Fruit fly (Drosophila melanogaster) whole organism, wandering third instar larva: Measurements from ENCODE around the gene CG14636.
A peak's percentile ranks its signal among the peaks of the same experiment; 100 is the strongest.
"Not testable (repeated sequence)": the region's sequence is repeated elsewhere in the genome, so short reads cannot be mapped to it uniquely, and the experiment has no call there.

Experiments
- Abd-B ChIP-seq: fragments of >200 bp; optimal IDR thresholded peaks from 2 replicates; lab custom pipeline; 2017; ENCODE audit warnings: missing biosample characterization, missing genetic modification characterization
- CrebA ChIP-seq: fragments of 200-800 bp; sonication (Bioruptor generic); optimal IDR thresholded peaks from 2 replicates; lab custom pipeline; 2016; ENCODE audit warnings: missing biosample characterization, mild to moderate bottlenecking, missing genetic modification characterization, borderline replicate concordance
- Dif ChIP-seq: fragments of 200-275, 200-300 bp; sonication (Bioruptor generic); optimal IDR thresholded peaks from 2 replicates; lab custom pipeline; 2018; ENCODE audit warnings: missing biosample characterization, missing genetic modification characterization; ENCODE audit not compliant: partially characterized antibody
- GATAd ChIP-seq: sonication (Bioruptor generic); optimal IDR thresholded peaks from 2 replicates; lab custom pipeline; 2016; ENCODE audit warnings: missing biosample characterization, missing genetic modification characterization
- HLH106 ChIP-seq: fragments of 200-800 bp; optimal IDR thresholded peaks from 3 replicates; lab custom pipeline; 2019; ENCODE audit warnings: missing biosample characterization, mild to moderate bottlenecking, missing genetic modification characterization, moderate library complexity
- Hnf4 ChIP-seq: fragments of 200-800 bp; sonication (Bioruptor generic); optimal IDR thresholded peaks from 2 replicates; lab custom pipeline; 2016; ENCODE audit warnings: missing biosample characterization, mild to moderate bottlenecking, missing genetic modification characterization
- Hr78 ChIP-seq: fragments of >200 bp; optimal IDR thresholded peaks from 2 replicates; lab custom pipeline; 2017; ENCODE audit warnings: missing biosample characterization, missing genetic modification characterization
- Hr83 ChIP-seq: fragments of 200-300 bp; sonication (Bioruptor generic); optimal IDR thresholded peaks from 2 replicates; lab custom pipeline; 2016; ENCODE audit warnings: missing biosample characterization, mild to moderate bottlenecking, missing genetic modification characterization, moderate library complexity; ENCODE audit not compliant: poor library complexity, severe bottlenecking
- Jra ChIP-seq: sonication (Bioruptor generic); optimal IDR thresholded peaks from 2 replicates; lab custom pipeline; 2016; ENCODE audit warnings: missing biosample characterization, missing genetic modification characterization
- Myc ChIP-seq: fragments of >200 bp; optimal IDR thresholded peaks from 2 replicates; lab custom pipeline; 2017
- N ChIP-seq: fragments of >200 bp; optimal IDR thresholded peaks from 2 replicates; lab custom pipeline; 2018; ENCODE audit warnings: missing biosample characterization, missing external identifiers, missing genetic modification characterization
- Rel ChIP-seq, 2 experiments: fragments of 200-800 bp; sonication (Bioruptor generic) in 1 of 2; optimal IDR thresholded peaks; 2 replicates in 1 of 2; 3 replicates in 1 of 2; lab custom pipeline; 2016 to 2019; ENCODE audit warnings: mild to moderate bottlenecking in 2 of 2, missing biosample characterization in 2 of 2, missing genetic modification characterization in 2 of 2, moderate library complexity in 1 of 2
- Sp1 ChIP-seq: fragments of 200-800 bp; sonication (Bioruptor generic); optimal IDR thresholded peaks from 3 replicates; lab custom pipeline; 2019; ENCODE audit warnings: missing biosample characterization, mild to moderate bottlenecking, missing genetic modification characterization, moderate library complexity
- Vsx2 ChIP-seq: fragments of 200-300, 225-300 bp; sonication (Bioruptor generic); optimal IDR thresholded peaks from 2 replicates; lab custom pipeline; 2018; ENCODE audit warnings: missing biosample characterization, missing genetic modification characterization; ENCODE audit not compliant: partially characterized antibody
- br ChIP-seq: fragments of 200-800 bp; sonication (Bioruptor generic); optimal IDR thresholded peaks from 2 replicates; lab custom pipeline; 2016; ENCODE audit warnings: missing biosample characterization, missing genetic modification characterization
- brk ChIP-seq: fragments of 200-800 bp; sonication (Bioruptor generic); optimal IDR thresholded peaks from 2 replicates; lab custom pipeline; 2016; ENCODE audit warnings: missing biosample characterization, mild to moderate bottlenecking, missing genetic modification characterization
- dl ChIP-seq, 2 experiments: fragments of 175-275, 200-275 bp in 1 of 2; fragments of 200-275 bp in 1 of 2; sonication (Bioruptor generic); optimal IDR thresholded peaks; lab custom pipeline; 2018; ENCODE audit warnings: mild to moderate bottlenecking in 2 of 2, missing biosample characterization in 2 of 2, missing genetic modification characterization in 2 of 2, moderate library complexity in 2 of 2; ENCODE audit not compliant: partially characterized antibody in 2 of 2, insufficient read depth in 1 of 2
- dmrt93B ChIP-seq: fragments of 200-800 bp; sonication (Bioruptor generic); optimal IDR thresholded peaks from 2 replicates; lab custom pipeline; 2018; ENCODE audit warnings: missing biosample characterization, mild to moderate bottlenecking, missing genetic modification characterization
- dsf ChIP-seq: sonication (Bioruptor generic); optimal IDR thresholded peaks from 2 replicates; lab custom pipeline; 2016; ENCODE audit warnings: missing biosample characterization, missing genetic modification characterization, borderline replicate concordance
- ey ChIP-seq: fragments of 200-800 bp; sonication (Bioruptor generic); optimal IDR thresholded peaks from 2 replicates; lab custom pipeline; 2016; ENCODE audit warnings: missing biosample characterization, missing genetic modification characterization
- foxo ChIP-seq, 2 experiments: fragments of 200-800 bp; sonication (Bioruptor generic); optimal IDR thresholded peaks; 2 replicates in 1 of 2; 3 replicates in 1 of 2; lab custom pipeline; 2016 to 2017; ENCODE audit warnings: missing biosample characterization in 2 of 2, missing genetic modification characterization in 2 of 2
- fru ChIP-seq: fragments of 200-800 bp; sonication (Bioruptor generic); optimal IDR thresholded peaks from 3 replicates; lab custom pipeline; 2016; ENCODE audit warnings: missing biosample characterization, mild to moderate bottlenecking, missing genetic modification characterization
- h ChIP-seq: fragments of 200-800 bp; sonication (Bioruptor generic); optimal IDR thresholded peaks from 3 replicates; lab custom pipeline; 2016; ENCODE audit warnings: missing biosample characterization, mild to moderate bottlenecking, missing genetic modification characterization
- jim ChIP-seq: fragments of 175-275, 200-325 bp; sonication (Bioruptor generic); optimal IDR thresholded peaks from 2 replicates; lab custom pipeline; 2016; ENCODE audit warnings: missing biosample characterization, mild to moderate bottlenecking, missing genetic modification characterization
- lola ChIP-seq: fragments of >200 bp; optimal IDR thresholded peaks from 2 replicates; lab custom pipeline; 2017; ENCODE audit warnings: missing biosample characterization, missing genetic modification characterization
- pan ChIP-seq: fragments of >200 bp; optimal IDR thresholded peaks from 2 replicates; lab custom pipeline; 2017
- psq ChIP-seq: fragments of 200-800 bp; sonication (Bioruptor generic); optimal IDR thresholded peaks from 3 replicates; lab custom pipeline; 2017; ENCODE audit warnings: missing biosample characterization, mild to moderate bottlenecking, missing genetic modification characterization, moderate library complexity
- rgr ChIP-seq: fragments of 200-800 bp; sonication (Bioruptor generic); optimal IDR thresholded peaks from 3 replicates; lab custom pipeline; 2016; ENCODE audit warnings: missing biosample characterization, mild to moderate bottlenecking, missing genetic modification characterization
- sage ChIP-seq: fragments of 200-800 bp; sonication (Bioruptor generic); optimal IDR thresholded peaks from 2 replicates; lab custom pipeline; 2016; ENCODE audit warnings: missing biosample characterization, mild to moderate bottlenecking, missing genetic modification characterization
- sv ChIP-seq: fragments of 200-800 bp; sonication (Bioruptor generic); optimal IDR thresholded peaks from 3 replicates; lab custom pipeline; 2016; ENCODE audit warnings: missing biosample characterization, missing genetic modification characterization
- tai ChIP-seq: sonication (Bioruptor generic); optimal IDR thresholded peaks from 2 replicates; lab custom pipeline; 2016; ENCODE audit warnings: missing biosample characterization, missing genetic modification characterization
- usp ChIP-seq: fragments of >200 bp; optimal IDR thresholded peaks from 2 replicates; lab custom pipeline; 2017; ENCODE audit warnings: missing biosample characterization, missing genetic modification characterization
- woc ChIP-seq: sonication (Bioruptor generic); optimal IDR thresholded peaks from 2 replicates; lab custom pipeline; 2016; ENCODE audit warnings: missing biosample characterization, mild to moderate bottlenecking, missing genetic modification characterization

The CG14636 gene

DNA sequence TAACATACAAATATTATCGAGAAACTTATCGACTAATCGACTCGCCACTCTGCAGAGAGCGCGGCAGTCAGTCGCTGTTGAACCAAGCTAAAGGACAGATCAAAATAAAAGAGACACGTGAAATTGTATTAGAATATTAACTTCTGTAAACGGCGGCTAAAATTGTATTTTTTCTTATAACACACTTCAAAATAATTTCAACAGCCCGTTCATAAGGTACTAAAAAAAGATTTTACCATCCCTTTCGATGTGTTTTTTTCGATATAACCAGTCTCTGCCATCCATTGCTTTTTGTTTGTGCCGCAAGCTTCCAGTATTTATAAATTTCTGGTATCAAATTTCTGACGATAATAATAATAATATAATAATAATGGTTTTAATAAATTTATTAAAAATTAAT lies 3.6 kb downstream of the CG14636 start, which contains the start of gene aux:
aux (plus strand) TSS at position 301 of the 400 bp plus-strand sequence.
- not testable (repeated sequence) for TF ChIP-seq pan (lab: Kevin White, UChicago); tai (GFP tag; lab: Kevin White, UChicago); sv (GFP tag; lab: Kevin White, UChicago)

- TF ChIP-seq foxo (GFP tag; optimal IDR thresholded peaks at IDR 0.05; lab: Kevin White, UChicago), result peak in 1 of 2 experiments; percentile 36
- TF ChIP-seq Dif (GFP tag; lab: Kevin White, UChicago), result peak; percentile 89
- TF ChIP-seq dl (GFP tag; optimal IDR thresholded peaks at IDR 0.05; lab: Kevin White, UChicago; ENCODE audit: insufficient read depth in 1 of 2, partially characterized antibody in 2 of 2), result peak; percentile 53 to 55
- TF ChIP-seq Sp1, result no peak
- no peak for TF ChIP-seq ey (GFP tag; lab: Kevin White, UChicago)
- TF ChIP-seq Myc, result peak; percentile 5
- TF ChIP-seq Rel (GFP tag; optimal IDR thresholded peaks at IDR 0.05; lab: Kevin White, UChicago), result no peak
- TF ChIP-seq Rel (tag; optimal IDR thresholded peaks at IDR 0.05; lab: Kevin White, UChicago), result peak; percentile 57
- peak; percentile 2 for TF ChIP-seq woc (GFP tag; lab: Kevin White, UChicago)
- no peak for TF ChIP-seq sage (GFP tag; lab: Kevin White, UChicago)
- TF ChIP-seq jim, result peak; percentile 32
- TF ChIP-seq CrebA (GFP tag; lab: Kevin White, UChicago), result peak; percentile 24
- TF ChIP-seq Hnf4 (GFP tag; lab: Kevin White, UChicago), result peak; percentile 67
- TF ChIP-seq HLH106 (tag; lab: Kevin White, UChicago), result peak; percentile 34
- peak; percentile 72 for TF ChIP-seq Vsx2
- no peak for TF ChIP-seq dsf (GFP tag; lab: Kevin White, UChicago)
- peak; percentile 38 for TF ChIP-seq Jra (GFP tag; lab: Kevin White, UChicago)
- TF ChIP-seq fru (GFP tag; lab: Kevin White, UChicago), result peak; percentile 76
- no peak for TF ChIP-seq rgr (GFP tag; lab: Kevin White, UChicago)
- no peak for TF ChIP-seq psq (GFP tag; lab: Kevin White, UChicago)
- peak; percentile 35 for TF ChIP-seq h (GFP tag; lab: Kevin White, UChicago)
- peak; percentile 77 for TF ChIP-seq Hr83 (GFP tag; lab: Kevin White, UChicago)
- TF ChIP-seq, all 38 proteins: peak for 15
Observed at dm6 chr3R:4197055-4197454, 18.1 kb downstream of the CG14636 start, which contains the start of gene beta-Man. TSS of gene beta-Man (plus strand) at chr3R:4197206.

dm6 chr3R:4190160-4190559 lies 25.0 kb downstream of the CG14636 start, which contains the start of gene Dsk:
TSS of gene Dsk (minus strand) at chr3R:4190260.
- no peak for TF ChIP-seq lola (GFP tag; lab: Kevin White, UChicago)
- no peak for TF ChIP-seq br (GFP tag; lab: Kevin White, UChicago)
- no peak for TF ChIP-seq fru (GFP tag; lab: Kevin White, UChicago)
- TF ChIP-seq Dif (GFP tag; lab: Kevin White, UChicago), result no peak
- TF ChIP-seq h (GFP tag; lab: Kevin White, UChicago), result no peak
- TF ChIP-seq Vsx2, result no peak
- TF ChIP-seq dl (GFP tag; optimal IDR thresholded peaks at IDR 0.05; lab: Kevin White, UChicago; ENCODE audit: insufficient read depth in 1 of 2, partially characterized antibody in 2 of 2), result no peak
- no peak for TF ChIP-seq Hr78 (GFP tag; lab: Kevin White, UChicago)
- no peak for TF ChIP-seq psq (GFP tag; lab: Kevin White, UChicago)
- TF ChIP-seq Abd-B (GFP tag; lab: Kevin White, UChicago), result no peak
- TF ChIP-seq jim, result no peak
- TF ChIP-seq dsf (GFP tag; lab: Kevin White, UChicago), result no peak
- TF ChIP-seq N (GFP tag; lab: Kevin White, UChicago), result no peak
- TF ChIP-seq CrebA (GFP tag; lab: Kevin White, UChicago), result no peak

DNA sequence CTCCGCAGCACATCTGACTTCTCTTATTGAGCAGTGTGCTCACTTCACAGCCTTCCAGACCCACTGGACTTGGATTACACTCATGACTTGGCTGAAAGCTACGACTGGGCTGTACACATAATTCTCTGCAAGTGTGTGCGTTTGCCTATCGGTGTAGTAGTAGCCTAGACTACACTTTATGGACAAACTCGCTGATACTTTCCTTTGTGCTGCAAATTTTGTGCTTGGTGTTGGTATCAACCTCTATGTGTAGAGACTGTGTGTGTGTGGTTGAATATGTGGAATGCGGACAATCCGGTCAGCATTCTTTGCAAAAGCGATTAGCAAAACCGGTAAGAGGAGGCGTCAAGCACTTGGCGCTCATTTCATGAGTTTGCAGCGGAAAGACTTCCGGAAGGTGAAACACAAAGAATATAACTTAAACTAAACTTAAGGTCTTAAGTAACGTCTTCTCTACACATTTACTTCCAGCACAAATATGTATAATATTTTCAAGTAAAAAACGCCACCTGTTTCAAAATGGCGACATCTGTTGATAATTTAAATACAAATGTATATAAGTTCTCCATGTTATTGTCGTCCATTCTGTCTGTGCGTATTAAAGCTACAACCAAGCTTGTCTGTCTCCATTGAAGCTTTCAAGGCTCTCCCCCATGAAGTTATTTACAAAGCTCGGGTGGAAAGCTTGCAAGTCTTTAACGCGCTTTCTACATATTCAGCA lies 28.1 kb downstream of the CG14636 start:
- TF ChIP-seq GATAd (no peak), dmrt93B (GFP tag; lab: Kevin White, UChicago) (no peak), rgr (GFP tag; lab: Kevin White, UChicago) (no peak), foxo (GFP tag; optimal IDR thresholded peaks at IDR 0.05; lab: Kevin White, UChicago) (peak in 1 of 2 experiments; percentile 37), psq (GFP tag; lab: Kevin White, UChicago) (no peak), Dif (GFP tag; lab: Kevin White, UChicago) (peak; percentile 61), h (GFP tag; lab: Kevin White, UChicago) (no peak), brk (peak; percentile 73), usp (no peak), fru (GFP tag; lab: Kevin White, UChicago) (peak; percentile 100), sage (GFP tag; lab: Kevin White, UChicago) (peak; percentile 33), Vsx2 (peak; percentile 74)
